Worm (Caenorhabditis elegans) whole organism, young adult: ENCODE data around the gene F46E10.2.

Experiments
- F49E8.2 ChIP-seq: sonication (generic microtip); optimal IDR thresholded peaks from 3 replicates; lab custom pipeline; 2017; ENCODE audit warnings: missing genetic modification characterization, mild to moderate bottlenecking, missing compliant biosample characterization, antibody characterized with exemption, moderate library complexity; ENCODE audit not compliant: insufficient read depth
- Y53F4B.3 ChIP-seq: fragments of 200-800 bp; sonication (Bioruptor generic); IDR thresholded peaks from 2 replicates; pipeline ENCODE4 v1.3.6; 2022; ENCODE audit warnings: missing genetic modification reagents, missing genetic modification characterization, missing compliant biosample characterization
- bed-2 ChIP-seq: fragments of 200-800 bp; sonication (Bioruptor generic); IDR thresholded peaks from 2 replicates; pipeline ENCODE4 v1.3.6; 2022; ENCODE audit warnings: missing genetic modification reagents, missing genetic modification characterization, missing compliant biosample characterization
- mel-28 ChIP-seq: sonication (generic microtip); optimal IDR thresholded peaks from 2 replicates; lab custom pipeline; 2016; ENCODE audit warnings: borderline replicate concordance, mild to moderate bottlenecking, missing genetic modification characterization, missing compliant biosample characterization
- nfya-1 ChIP-seq: sonication (generic microtip); optimal IDR thresholded peaks from 2 replicates; lab custom pipeline; 2017; ENCODE audit warnings: antibody characterized with exemption, missing compliant biosample characterization, missing genetic modification characterization, borderline replicate concordance; ENCODE audit not compliant: insufficient read depth
- unc-62 ChIP-seq: fragments of 150-350 bp; optimal IDR thresholded peaks from 2 replicates; lab custom pipeline; 2014; ENCODE audit warnings: missing biosample characterization, missing genetic modification reagents, missing genetic modification characterization

- TF ChIP-seq nfya-1 (tag; lab: Kevin White, UChicago) = no peak
- TF ChIP-seq F49E8.2 (tag; lab: Kevin White, UChicago) = no peak
- no peak for TF ChIP-seq Y53F4B.3 (GFP tag; lab: Robert Waterston, UW)
- no peak for TF ChIP-seq bed-2 (GFP tag; lab: Robert Waterston, UW)
- TF ChIP-seq mel-28 (tag; lab: Kevin White, UChicago) = no peak
- no peak for TF ChIP-seq unc-62
Measured at ce11 chrV:6508703-6509102, 11.5 kb upstream of the F46E10.2 start, which contains the start of gene ubh-3.
